Fruit fly (Drosophila melanogaster): ENCODE data around the gene CG14903.

- TF ChIP-seq CTCF (optimal IDR thresholded peaks at IDR 0.05) (no peak), CG8478 (optimal IDR thresholded peaks at IDR 0.05) (no peak)
These were observed 48.9 kb downstream of the CG14903 start for dm6 chr3R:16524593-16525111.

Measured in S2 (cell line).